Fruit fly (Drosophila melanogaster) whole organism, embryonic: ENCODE measurements around the gene CG46312.

ENCODE experiments used
- Antp ChIP-seq: fragments of 200-800 bp; sonication (Bioruptor generic); optimal IDR thresholded peaks from 3 replicates; lab custom pipeline; 2016; ENCODE audit warnings: missing biosample characterization, missing genetic modification characterization
- Atf6 ChIP-seq: fragments of 200-800 bp; sonication (Bioruptor generic); IDR thresholded peaks from 2 replicates; pipeline ENCODE4 v1.3.6; 2022; ENCODE audit warnings: missing biosample characterization, missing genetic modification characterization
- BtbVII ChIP-seq: fragments of 200-800 bp; sonication (Bioruptor generic); optimal IDR thresholded peaks from 3 replicates; lab custom pipeline; 2017; ENCODE audit warnings: missing biosample characterization, mild to moderate bottlenecking, missing genetic modification characterization
- C15 ChIP-seq: fragments of 200-800 bp; sonication (Bioruptor generic); IDR thresholded peaks from 3 replicates; pipeline ENCODE4 v1.3.6; 2022; ENCODE audit warnings: missing biosample characterization, missing genetic modification characterization
- CG10565 ChIP-seq: fragments of 200-800 bp; sonication (Bioruptor generic); optimal IDR thresholded peaks from 3 replicates; lab custom pipeline; 2016; ENCODE audit warnings: missing biosample characterization, mild to moderate bottlenecking, missing genetic modification characterization
- CG10959 ChIP-seq: fragments of 200-800 bp; sonication (Bioruptor generic); IDR thresholded peaks from 2 replicates; pipeline ENCODE4 v1.3.6; 2022; ENCODE audit warnings: missing biosample characterization, missing genetic modification characterization
- CG11398 ChIP-seq: fragments of 200-800 bp; sonication (Bioruptor generic); optimal IDR thresholded peaks from 2 replicates; lab custom pipeline; 2016; ENCODE audit warnings: missing biosample characterization, missing genetic modification characterization
- CG11504 ChIP-seq: fragments of 200-800 bp; sonication (Bioruptor generic); optimal IDR thresholded peaks from 3 replicates; lab custom pipeline; 2019; ENCODE audit warnings: missing biosample characterization, mild to moderate bottlenecking, missing genetic modification characterization, moderate library complexity
- CG12236 ChIP-seq: fragments of 200-800 bp; sonication (Bioruptor generic); optimal IDR thresholded peaks from 2 replicates; lab custom pipeline; 2016; ENCODE audit warnings: missing biosample characterization, missing genetic modification characterization
- CG12391 ChIP-seq: fragments of 200-800 bp; sonication (Bioruptor generic); optimal IDR thresholded peaks from 3 replicates; lab custom pipeline; 2018; ENCODE audit warnings: missing biosample characterization, mild to moderate bottlenecking, missing genetic modification characterization, moderate library complexity
- CG14441 ChIP-seq: fragments of 200-800 bp; sonication (Bioruptor generic); IDR thresholded peaks from 2 replicates; pipeline ENCODE4 v1.3.6; 2022; ENCODE audit warnings: missing biosample characterization, missing genetic modification characterization
- CG15073 ChIP-seq: fragments of 200-800 bp; sonication (Bioruptor generic); optimal IDR thresholded peaks from 2 replicates; lab custom pipeline; 2016; ENCODE audit warnings: missing biosample characterization, missing genetic modification characterization
- CG15479 ChIP-seq: fragments of 200-800 bp; sonication (Bioruptor generic); optimal IDR thresholded peaks from 3 replicates; lab custom pipeline; 2019; ENCODE audit warnings: missing biosample characterization, mild to moderate bottlenecking, missing genetic modification characterization, moderate library complexity
- CG1602 ChIP-seq: fragments of 200-800 bp; sonication (Bioruptor generic); optimal IDR thresholded peaks from 3 replicates; lab custom pipeline; 2016; ENCODE audit warnings: missing biosample characterization, missing genetic modification characterization
- CG1832 ChIP-seq: fragments of 200-800 bp; sonication (Bioruptor generic); optimal IDR thresholded peaks from 2 replicates; lab custom pipeline; 2017; ENCODE audit warnings: missing biosample characterization, mild to moderate bottlenecking, missing genetic modification characterization, inconsistent platforms
- CG31388 ChIP-seq: fragments of 200-800 bp; sonication (Bioruptor generic); optimal IDR thresholded peaks from 2 replicates; lab custom pipeline; 2016; ENCODE audit warnings: missing biosample characterization, missing genetic modification characterization
- CG42726 ChIP-seq: fragments of 200-800 bp; sonication (Bioruptor generic); IDR thresholded peaks from 2 replicates; pipeline ENCODE4 v1.3.6; 2022; ENCODE audit warnings: missing biosample characterization, missing genetic modification characterization; ENCODE audit not compliant: partially characterized antibody
- CG4617 ChIP-seq: fragments of 200-800 bp; sonication (Bioruptor generic); optimal IDR thresholded peaks from 3 replicates; lab custom pipeline; 2016; ENCODE audit warnings: missing biosample characterization, missing genetic modification characterization, borderline replicate concordance
- CG6175 ChIP-seq: fragments of 200-800 bp; sonication (Bioruptor generic); IDR thresholded peaks from 3 replicates; pipeline ENCODE4 v1.3.6; 2022; ENCODE audit warnings: missing biosample characterization, missing genetic modification characterization
- CG8388 ChIP-seq: fragments of 200-800 bp; sonication (Bioruptor generic); optimal IDR thresholded peaks from 2 replicates; lab custom pipeline; 2019; ENCODE audit warnings: missing biosample characterization, mild to moderate bottlenecking, missing genetic modification characterization, moderate library complexity
- GATAe ChIP-seq: fragments of 200-800 bp; sonication (Bioruptor generic); conservative IDR thresholded peaks from 2 replicates; pipeline ENCODE4 v1.3.6; 2022; ENCODE audit warnings: missing biosample characterization, missing genetic modification characterization
- HHEX ChIP-seq: fragments of 200-800 bp; sonication (Bioruptor generic); optimal IDR thresholded peaks from 3 replicates; lab custom pipeline; 2017; ENCODE audit warnings: missing biosample characterization, mild to moderate bottlenecking, missing genetic modification characterization, missing genetic modification reagents
- Hr51 ChIP-seq, 2 experiments: fragments of 200-800 bp; sonication (Bioruptor generic); optimal IDR thresholded peaks; 2 replicates in 1 of 2; 3 replicates in 1 of 2; lab custom pipeline; 2016 to 2018; ENCODE audit warnings: missing biosample characterization in 2 of 2, missing genetic modification characterization in 2 of 2, mild to moderate bottlenecking in 1 of 2, moderate library complexity in 1 of 2
- MTF-1 ChIP-seq: fragments of 200-800 bp; sonication (Bioruptor generic); optimal IDR thresholded peaks from 2 replicates; lab custom pipeline; 2018; ENCODE audit warnings: missing biosample characterization, mild to moderate bottlenecking, missing genetic modification characterization, borderline replicate concordance
- Mad ChIP-seq: fragments of 200-800 bp; sonication (Bioruptor generic); optimal IDR thresholded peaks from 2 replicates; lab custom pipeline; 2016; ENCODE audit warnings: missing biosample characterization, missing genetic modification characterization
- Meics ChIP-seq: fragments of 200-800 bp; sonication (Bioruptor generic); optimal IDR thresholded peaks from 2 replicates; lab custom pipeline; 2017; ENCODE audit warnings: missing biosample characterization, mild to moderate bottlenecking, missing genetic modification characterization
- Nf-YA ChIP-seq: fragments of 200-800 bp; sonication (Bioruptor generic); IDR thresholded peaks from 2 replicates; pipeline ENCODE4 v1.3.6; 2022; ENCODE audit warnings: missing biosample characterization, missing genetic modification characterization
- Sox100B ChIP-seq: fragments of 200-800 bp; sonication (Bioruptor generic); optimal IDR thresholded peaks from 3 replicates; lab custom pipeline; 2018; ENCODE audit warnings: missing biosample characterization, mild to moderate bottlenecking, missing genetic modification characterization
- Spps ChIP-seq: fragments of 200-800 bp; sonication (Bioruptor generic); optimal IDR thresholded peaks from 2 replicates; lab custom pipeline; 2018; ENCODE audit warnings: missing biosample characterization, mild to moderate bottlenecking, missing genetic modification characterization
- Vsx1 ChIP-seq: fragments of 200-800 bp; sonication (Bioruptor generic); optimal IDR thresholded peaks from 2 replicates; lab custom pipeline; 2017; ENCODE audit warnings: missing biosample characterization, mild to moderate bottlenecking, missing genetic modification characterization, missing genetic modification reagents
- abd-A ChIP-seq: fragments of 200-800 bp; sonication (Bioruptor generic); optimal IDR thresholded peaks from 3 replicates; lab custom pipeline; 2019; ENCODE audit warnings: missing biosample characterization, mild to moderate bottlenecking, missing genetic modification characterization, moderate library complexity
- chn ChIP-seq: fragments of 200-800 bp; sonication (Bioruptor generic); optimal IDR thresholded peaks from 2 replicates; lab custom pipeline; 2016; ENCODE audit warnings: missing biosample characterization, missing genetic modification characterization
- ci ChIP-seq: fragments of 200-800 bp; sonication (Bioruptor generic); IDR thresholded peaks from 3 replicates; pipeline ENCODE4 v1.3.6; 2022; ENCODE audit warnings: missing biosample characterization, missing genetic modification characterization
- dati ChIP-seq: fragments of 200-800 bp; sonication (Bioruptor generic); IDR thresholded peaks from 2 replicates; pipeline ENCODE4 v1.3.6; 2022; ENCODE audit warnings: missing biosample characterization, missing genetic modification characterization
- dpn ChIP-seq, 2 experiments: fragments of 200-800 bp; sonication (Bioruptor generic); optimal IDR thresholded peaks; 3 replicates each; lab custom pipeline; 2016; ENCODE audit warnings: missing biosample characterization in 2 of 2, missing genetic modification characterization in 2 of 2
- fd64A ChIP-seq: fragments of 200-800 bp; sonication (Bioruptor generic); optimal IDR thresholded peaks from 3 replicates; lab custom pipeline; 2018; ENCODE audit warnings: missing biosample characterization, mild to moderate bottlenecking, missing genetic modification characterization
- gce ChIP-seq: fragments of 200-800 bp; sonication (Bioruptor generic); IDR thresholded peaks from 3 replicates; pipeline ENCODE4 v1.3.6; 2022; ENCODE audit warnings: missing biosample characterization, missing genetic modification characterization
- gem ChIP-seq: fragments of 200-800 bp; sonication (Bioruptor generic); optimal IDR thresholded peaks from 2 replicates; lab custom pipeline; 2019; ENCODE audit warnings: missing biosample characterization, mild to moderate bottlenecking, missing genetic modification characterization, moderate library complexity
- ham ChIP-seq: fragments of 200-800 bp; sonication (Bioruptor generic); IDR thresholded peaks from 2 replicates; pipeline ENCODE4 v1.3.6; 2022; ENCODE audit warnings: missing biosample characterization, missing genetic modification characterization
- ind ChIP-seq: fragments of 200-800 bp; sonication (Bioruptor generic); optimal IDR thresholded peaks from 3 replicates; lab custom pipeline; 2016; ENCODE audit warnings: missing biosample characterization, missing genetic modification characterization
- lbe ChIP-seq: fragments of 200-800 bp; sonication (Bioruptor generic); optimal IDR thresholded peaks from 2 replicates; lab custom pipeline; 2016; ENCODE audit warnings: missing biosample characterization, mild to moderate bottlenecking, missing genetic modification characterization
- lov ChIP-seq, 2 experiments: fragments of 200-800 bp in 1 of 2; fragments of >200 bp in 1 of 2; sonication (Bioruptor generic) in 1 of 2; IDR thresholded peaks in 1 of 2; optimal IDR thresholded peaks in 1 of 2; 2 replicates in 1 of 2; 3 replicates in 1 of 2; pipeline versions ENCODE4 v1.3.6 to Lab custom; 2017 to 2022; ENCODE audit warnings: missing biosample characterization in 1 of 2, missing genetic modification characterization in 1 of 2
- row ChIP-seq: fragments of 200-800 bp; sonication (Bioruptor generic); IDR thresholded peaks from 3 replicates; pipeline ENCODE4 v1.3.6; 2022; ENCODE audit warnings: missing biosample characterization, missing genetic modification characterization
- schlank ChIP-seq: fragments of 200-800 bp; sonication (Bioruptor generic); optimal IDR thresholded peaks from 2 replicates; lab custom pipeline; 2018; ENCODE audit warnings: missing biosample characterization, mild to moderate bottlenecking, missing genetic modification characterization
- slbo ChIP-seq: fragments of 200-800 bp; sonication (Bioruptor generic); IDR thresholded peaks from 2 replicates; pipeline ENCODE4 v1.3.6; 2022; ENCODE audit warnings: missing biosample characterization, missing genetic modification characterization
- tll ChIP-seq, 2 experiments: fragments of 200-800 bp in 1 of 2; fragments of >200 bp in 1 of 2; sonication (Bioruptor generic) in 1 of 2; optimal IDR thresholded peaks; 2 replicates each; lab custom pipeline; 2017 to 2019; ENCODE audit warnings: missing biosample characterization in 2 of 2, missing genetic modification characterization in 2 of 2, mild to moderate bottlenecking in 1 of 2, moderate library complexity in 1 of 2
- trh ChIP-seq: fragments of 200-800 bp; sonication (Bioruptor generic); optimal IDR thresholded peaks from 2 replicates; lab custom pipeline; 2016; ENCODE audit warnings: missing biosample characterization, missing genetic modification characterization
- ttk ChIP-seq: fragments of 200-800 bp; sonication (Bioruptor generic); IDR thresholded peaks from 2 replicates; pipeline ENCODE4 v2.1.2; 2022; ENCODE audit warnings: missing biosample characterization, missing genetic modification characterization
- unc-4 ChIP-seq: fragments of 200-800 bp; sonication (Bioruptor generic); IDR thresholded peaks from 2 replicates; pipeline ENCODE4 v1.3.6; 2022; ENCODE audit warnings: missing biosample characterization, missing genetic modification characterization; ENCODE audit not compliant: partially characterized antibody
- vnd ChIP-seq: fragments of 200-800 bp; sonication (Bioruptor generic); IDR thresholded peaks from 3 replicates; pipeline ENCODE4 v1.3.6; 2022; ENCODE audit warnings: missing biosample characterization, missing genetic modification characterization; ENCODE audit not compliant: partially characterized antibody
- wor ChIP-seq: fragments of 200-800 bp; sonication (Bioruptor generic); IDR thresholded peaks from 2 replicates; pipeline ENCODE4 v1.3.6; 2022; ENCODE audit warnings: missing biosample characterization, missing genetic modification characterization

The CG46312 gene

dm6 chrX:15986654-15987053 is 5.1 kb downstream of the CG46312 start, which contains the start of gene ND-20 (continued):
- TF ChIP-seq CG11398 (GFP tag; lab: Kevin White, UChicago) (no peak), abd-A (tag; lab: Kevin White, UChicago) (no peak), CG6175 (GFP tag; lab: Robert Waterston, UW) (no peak), CG11504 (tag; lab: Kevin White, UChicago) (no peak), Meics (GFP tag; lab: Kevin White, UChicago) (no peak), CG12236 (GFP tag; lab: Kevin White, UChicago) (no peak), CG8388 (GFP tag; lab: Kevin White, UChicago) (no peak), dati (no peak), Mad (GFP tag; lab: Kevin White, UChicago) (peak; percentile 46), tll (GFP tag; optimal IDR thresholded peaks at IDR 0.05; lab: Kevin White, UChicago) (no peak), CG42726 (GFP tag; lab: Robert Waterston, UW) (no peak), CG31388 (no peak), wor (GFP tag; lab: Robert Waterston, UW) (no peak), dpn (GFP tag; optimal IDR thresholded peaks at IDR 0.05; lab: Kevin White, UChicago) (peak in 1 of 2 experiments; percentile 17), CG15073 (GFP tag; lab: Kevin White, UChicago) (no peak), Antp (GFP tag; lab: Kevin White, UChicago) (no peak), C15 (GFP tag; lab: Robert Waterston, UW) (no peak), CG4617 (GFP tag; lab: Kevin White, UChicago) (peak; percentile 75), gce (GFP tag; lab: Robert Waterston, UW) (no peak), unc-4 (no peak), fd64A (GFP tag; lab: Kevin White, UChicago) (no peak), Hr51 (GFP tag; optimal IDR thresholded peaks at IDR 0.05; lab: Kevin White, UChicago) (no peak), MTF-1 (GFP tag; lab: Kevin White, UChicago) (no peak), slbo (GFP tag; lab: Robert Waterston, UW) (no peak), GATAe (GFP tag; lab: Robert Waterston, UW) (no peak), CG14441 (GFP tag; lab: Robert Waterston, UW) (peak; percentile 28; the same call in 1 of the 2 replicates), BtbVII (no peak), trh (GFP tag; lab: Kevin White, UChicago) (no peak), Vsx1 (GFP tag; lab: Kevin White, UChicago) (no peak), Spps (tag; lab: Kevin White, UChicago) (no peak), Atf6 (GFP tag; lab: Robert Waterston, UW) (no peak), CG1832 (no peak), CG12391 (tag; lab: Kevin White, UChicago) (peak; percentile 47), vnd (GFP tag; lab: Robert Waterston, UW) (no peak), CG1602 (no peak), CG10565 (GFP tag; lab: Kevin White, UChicago) (no peak), ind (GFP tag; lab: Kevin White, UChicago) (no peak), CG15479 (GFP tag; lab: Kevin White, UChicago) (no peak), chn (GFP tag; lab: Kevin White, UChicago) (no peak), schlank (tag; lab: Kevin White, UChicago) (no peak), ttk (GFP tag; lab: Robert Waterston, UW) (no peak), lbe (no peak), gem (tag; lab: Kevin White, UChicago) (no peak), HHEX (GFP tag; lab: Kevin White, UChicago) (no peak), ci (GFP tag; lab: Robert Waterston, UW) (no peak), CG10959 (GFP tag; lab: Robert Waterston, UW) (no peak), ham (GFP tag; lab: Robert Waterston, UW) (no peak), Nf-YA (GFP tag; lab: Robert Waterston, UW) (no peak), Sox100B (GFP tag; lab: Kevin White, UChicago) (no peak), lov (optimal IDR thresholded peaks at IDR 0.05; lab: Kevin White, UChicago) (no peak), lov (GFP tag; IDR thresholded peaks at IDR 0.05; lab: Robert Waterston, UW) (no peak), row (GFP tag; lab: Robert Waterston, UW) (peak; percentile 85)
